Worm (Caenorhabditis elegans): ENCODE measurements around the gene srh-183.
"Not testable (repeated sequence)": the region's sequence is repeated elsewhere in the genome, so short reads cannot be mapped to it uniquely, and the experiment has no call there.

Gene srh-183

DNA sequence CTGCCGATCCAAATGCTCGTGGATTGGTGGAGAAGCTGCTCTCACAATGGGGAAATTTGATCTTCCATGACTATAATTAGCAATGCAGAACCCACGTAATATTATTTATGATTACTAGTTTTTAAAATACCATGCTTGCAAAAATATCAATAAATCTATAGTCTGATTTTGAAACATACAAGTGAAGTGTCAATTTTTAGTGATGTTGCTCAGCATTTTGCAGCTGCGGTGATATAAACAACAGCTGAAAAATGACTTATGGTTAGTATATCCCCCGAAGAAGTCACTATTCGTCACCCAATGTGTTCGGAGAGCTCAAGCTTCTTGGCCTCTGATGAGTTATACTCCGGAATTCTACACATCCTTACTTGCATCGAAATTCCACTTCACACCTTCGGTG, 19.4 kb downstream of the srh-183 start, which contains the start of gene srh-172:
Gene srh-172, plus strand, starts transcription at position 301 of the 400 bp plus-strand sequence.
- TF ChIP-seq ceh-45 (GFP tag; IDR thresholded peaks at IDR 0.05) (no peak), ahr-1 (tag; optimal IDR thresholded peaks at IDR 0.05) (no peak), ceh-48 (tag; optimal IDR thresholded peaks at IDR 0.05) (no peak), ref-2 (tag; optimal IDR thresholded peaks at IDR 0.05) (no peak), syd-9 (tag; optimal IDR thresholded peaks at IDR 0.05) (no peak), ceh-6 (GFP tag; optimal IDR thresholded peaks at IDR 0.05) (no peak)

DNA sequence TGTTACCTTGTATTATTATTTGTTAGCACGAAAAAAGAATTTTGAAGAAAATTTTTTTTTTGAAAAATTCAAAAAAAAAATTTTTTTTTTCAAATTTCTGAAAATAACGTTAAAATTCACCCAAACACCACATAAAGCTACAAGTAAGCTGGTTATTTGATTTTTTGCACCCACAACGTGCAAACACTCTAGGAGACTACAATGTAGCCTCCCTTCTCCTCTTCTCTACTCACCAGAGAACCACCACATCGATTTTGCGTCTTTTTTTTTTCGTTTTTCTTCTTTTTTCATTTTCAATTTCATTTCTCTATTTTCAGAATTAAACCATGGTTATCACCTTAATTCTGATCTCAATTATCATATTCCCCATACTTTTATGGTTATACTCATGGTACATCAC, 22.9 kb downstream of the srh-183 start, which contains the start of gene abhd-3.1:
Gene abhd-3.1, plus strand, starts transcription at position 318 of the 400 bp plus-strand sequence.
- TF ChIP-seq ref-2 (tag; optimal IDR thresholded peaks at IDR 0.05) (no peak), nhr-232 (tag; optimal IDR thresholded peaks at IDR 0.05) (no peak), elt-2 (tag; optimal IDR thresholded peaks at IDR 0.05) (no peak), pros-1 (tag; optimal IDR thresholded peaks at IDR 0.05) (no peak), unc-3 (GFP tag; conservative IDR thresholded peaks at IDR 0.05) (no peak), unc-3 (tag; optimal IDR thresholded peaks at IDR 0.05) (no peak), nhr-11 (tag; optimal IDR thresholded peaks at IDR 0.05) (no peak), pat-9 (tag; optimal IDR thresholded peaks at IDR 0.05) (no peak)

DNA sequence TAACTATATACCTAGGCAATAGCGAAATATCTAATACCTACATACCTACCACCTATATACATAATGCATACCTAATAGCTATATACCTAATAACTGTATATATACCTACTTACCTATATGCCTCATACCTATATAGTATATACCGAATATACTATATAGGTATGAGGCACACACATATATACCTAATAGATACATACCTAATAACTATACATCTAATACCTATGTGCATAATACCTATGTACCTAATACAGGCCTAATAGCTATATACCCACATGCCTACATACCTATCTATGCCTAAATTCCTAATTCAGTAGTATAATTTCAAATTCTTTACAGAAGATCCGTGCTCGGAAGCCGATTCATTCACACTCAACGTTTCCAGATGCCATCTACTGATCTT, 23.6 kb downstream of the srh-183 start:
- TF ChIP-seq hlh-15 (tag; optimal IDR thresholded peaks at IDR 0.05) (no peak), Y22D7AL.16 (tag; optimal IDR thresholded peaks at IDR 0.05) (no peak), npax-4 (tag; optimal IDR thresholded peaks at IDR 0.05) (no peak), hlh-30 (tag; optimal IDR thresholded peaks at IDR 0.05; ENCODE audit: insufficient read depth) (no peak), unc-42 (tag; optimal IDR thresholded peaks at IDR 0.05) (no peak), pag-3 (tag; optimal IDR thresholded peaks at IDR 0.05; ENCODE audit: borderline replicate concordance) (no peak), C38D4.7 (GFP tag; optimal IDR thresholded peaks at IDR 0.05) (no peak), mec-3 (tag; optimal IDR thresholded peaks at IDR 0.05; ENCODE audit: borderline replicate concordance) (no peak), nhr-11 (tag; optimal IDR thresholded peaks at IDR 0.05) (no peak), tbx-7 (tag; optimal IDR thresholded peaks at IDR 0.05) (no peak), ztf-16 (tag; optimal IDR thresholded peaks at IDR 0.05) (no peak), syd-9 (tag; optimal IDR thresholded peaks at IDR 0.05) (no peak)

DNA sequence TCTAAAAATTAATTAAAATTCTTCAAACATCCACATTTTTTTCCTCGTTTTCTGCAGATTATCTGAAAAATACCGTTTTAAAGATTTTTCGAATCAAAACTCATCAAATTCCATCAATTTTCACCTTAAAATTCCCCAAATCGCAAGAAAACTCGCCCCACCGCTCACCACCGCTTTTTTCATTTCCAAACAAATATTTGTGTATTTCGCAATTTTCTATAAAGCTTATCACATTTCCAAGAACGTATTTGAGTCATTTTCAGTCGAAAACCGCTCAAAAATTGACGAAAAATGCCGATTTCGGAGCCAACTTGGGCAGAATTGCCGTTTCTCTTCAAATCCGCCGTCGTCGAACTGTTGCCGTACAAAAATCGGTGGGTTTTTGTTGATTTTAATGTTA, 28.4 kb downstream of the srh-183 start, which contains the start of gene Y60A3A.8:
Gene Y60A3A.8, plus strand, starts transcription at position 258 of the 400 bp plus-strand sequence.
- TF ChIP-seq unc-42, lim-6, elt-2 (tag; optimal IDR thresholded peaks at IDR 0.05): not testable (repeated sequence)

DNA sequence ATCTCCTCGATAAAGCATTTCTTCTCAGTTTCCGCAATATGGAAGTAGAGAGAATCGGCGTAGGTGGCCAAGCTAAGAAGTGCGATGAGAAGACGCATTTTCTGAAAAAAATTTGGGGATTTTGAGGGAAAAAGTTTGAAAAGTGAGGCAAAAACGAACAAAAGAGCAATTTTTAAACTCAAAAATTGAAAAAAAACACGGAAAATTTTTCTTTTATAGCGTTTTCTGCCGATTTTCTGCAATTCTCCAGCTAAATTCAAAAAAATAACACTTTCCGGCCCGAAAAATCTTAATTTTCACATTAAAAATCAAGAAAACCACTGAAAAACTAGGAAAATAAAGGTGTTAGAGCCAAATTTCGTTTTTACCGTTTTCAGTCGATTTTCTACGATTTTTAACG, 29.1 kb downstream of the srh-183 start, which contains the start of gene tmed-4:
Gene tmed-4, minus strand, starts transcription at position 101 of the 400 bp plus-strand sequence.
- TF ChIP-seq hlh-8 (tag; optimal IDR thresholded peaks at IDR 0.05); hlh-13 (GFP tag; optimal IDR thresholded peaks at IDR 0.05); pat-9 (tag; optimal IDR thresholded peaks at IDR 0.05): not testable (repeated sequence)

DNA sequence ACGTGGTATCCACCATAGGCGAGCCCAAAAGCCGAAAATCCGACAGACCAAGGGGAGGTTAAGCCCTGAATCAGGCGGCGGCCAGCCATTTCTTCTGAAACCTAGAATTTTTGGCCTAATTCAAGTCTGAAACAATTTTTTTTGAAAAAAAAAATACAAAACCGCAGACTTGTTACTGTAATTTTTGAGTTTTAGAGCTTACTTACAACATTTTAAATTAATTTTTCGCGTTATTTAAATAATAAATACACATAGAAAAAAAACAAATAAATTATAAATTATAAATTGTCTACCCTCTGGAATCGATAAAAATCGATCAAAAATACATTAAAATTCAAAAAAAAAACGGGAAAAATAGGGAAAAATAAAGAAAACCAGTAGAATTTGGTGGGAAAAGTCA, 31.6 kb downstream of the srh-183 start, which contains the start of gene dhs-24:
Gene dhs-24, minus strand, starts transcription at position 101 of the 400 bp plus-strand sequence.
- TF ChIP-seq ceh-31 (tag; optimal IDR thresholded peaks at IDR 0.05) (no peak), ref-2 (tag; optimal IDR thresholded peaks at IDR 0.05) (no peak), syd-9 (tag; optimal IDR thresholded peaks at IDR 0.05) (no peak), ceh-6 (GFP tag; optimal IDR thresholded peaks at IDR 0.05) (no peak), eyg-1 (tag; optimal IDR thresholded peaks at IDR 0.05) (no peak), dve-1 (tag; optimal IDR thresholded peaks at IDR 0.05) (no peak), ama-1 (optimal IDR thresholded peaks at IDR 0.05) (no peak), rnt-1 (tag; optimal IDR thresholded peaks at IDR 0.05) (no peak)

Data from whole organism, late embryonic.